Worm (Caenorhabditis elegans) whole organism, L1 larva: Measurements from ENCODE around the gene nhr-61.

ENCODE experiments used
- C04F5.9 ChIP-seq: sonication (generic microtip); optimal IDR thresholded peaks from 2 replicates; lab custom pipeline; 2016; ENCODE audit warnings: missing genetic modification characterization, missing compliant biosample characterization
- C34B4.2 ChIP-seq: sonication (generic microtip); optimal IDR thresholded peaks from 2 replicates; lab custom pipeline; 2017; ENCODE audit warnings: mild to moderate bottlenecking, missing genetic modification characterization, missing compliant biosample characterization
- F16B12.6 ChIP-seq: fragments of 150-350 bp; optimal IDR thresholded peaks from 2 replicates; lab custom pipeline; 2014; ENCODE audit warnings: missing biosample characterization, missing genetic modification characterization
- alr-1 ChIP-seq: fragments of 200-800 bp; sonication (Bioruptor generic); optimal IDR thresholded peaks from 2 replicates; lab custom pipeline; 2018; ENCODE audit warnings: borderline replicate concordance, mild to moderate bottlenecking, missing genetic modification characterization, missing compliant biosample characterization
- blmp-1 ChIP-seq: fragments of 150-350 bp; optimal IDR thresholded peaks from 2 replicates; lab custom pipeline; 2014; ENCODE audit warnings: missing biosample characterization, missing genetic modification characterization
- ceh-8 ChIP-seq: fragments of 200-800 bp; sonication (Bioruptor generic); optimal IDR thresholded peaks from 2 replicates; lab custom pipeline; 2018; ENCODE audit warnings: mild to moderate bottlenecking, missing genetic modification characterization, moderate library complexity, missing compliant biosample characterization
- ceh-82 ChIP-seq, 3 experiments: fragments of 150-350 bp in 1 of 3; sonication (generic microtip) in 2 of 3; optimal IDR thresholded peaks; 2 replicates each; lab custom pipeline; 2014 to 2017; ENCODE audit warnings: missing biosample characterization in 3 of 3, missing genetic modification characterization in 3 of 3
- ceh-90 ChIP-seq: sonication (generic microtip); optimal IDR thresholded peaks from 2 replicates; lab custom pipeline; 2016; ENCODE audit warnings: missing genetic modification characterization, missing compliant biosample characterization
- dpl-1 ChIP-seq, 3 experiments: fragments of 150-350 bp in 2 of 3; sonication (generic microtip) in 1 of 3; optimal IDR thresholded peaks; 2 replicates each; lab custom pipeline; 2014 to 2017; ENCODE audit warnings: missing biosample characterization in 3 of 3, missing genetic modification characterization in 3 of 3, missing genetic modification reagents in 3 of 3
- dsc-1 ChIP-seq: sonication (generic microtip); optimal IDR thresholded peaks from 2 replicates; lab custom pipeline; 2016; ENCODE audit warnings: mild to moderate bottlenecking, missing genetic modification characterization, missing compliant biosample characterization
- efl-3 ChIP-seq: fragments of 200-800 bp; sonication (Bioruptor generic); optimal IDR thresholded peaks from 2 replicates; lab custom pipeline; 2018; ENCODE audit warnings: mild to moderate bottlenecking, missing genetic modification characterization, missing compliant biosample characterization
- egl-13 ChIP-seq: sonication (generic microtip); optimal IDR thresholded peaks from 2 replicates; lab custom pipeline; 2016; ENCODE audit warnings: missing genotype, missing genetic modification reagents, missing genetic modification characterization, missing compliant biosample characterization
- egl-27 ChIP-seq, 2 experiments: fragments of 150-350 bp in 1 of 2; sonication (generic microtip); optimal IDR thresholded peaks; 3 replicates each; lab custom pipeline; 2017 to 2018; ENCODE audit warnings: missing biosample characterization in 2 of 2, missing genetic modification characterization in 2 of 2, missing genetic modification reagents in 2 of 2
- elt-2 ChIP-seq: sonication (generic microtip); optimal IDR thresholded peaks from 2 replicates; lab custom pipeline; 2016; ENCODE audit warnings: missing genetic modification characterization, mild to moderate bottlenecking, inconsistent platforms, missing compliant biosample characterization, missing genetic modification reagents
- elt-3 ChIP-seq, 6 experiments: fragments of 150-350 bp in 1 of 6; sonication (generic microtip); optimal IDR thresholded peaks; 2 replicates each; lab custom pipeline; 2017 to 2018; ENCODE audit warnings: missing biosample characterization in 6 of 6, missing genetic modification characterization in 6 of 6, inconsistent platforms in 1 of 6
- ets-5 ChIP-seq: fragments of 200-800 bp; sonication (Bioruptor generic); IDR thresholded peaks from 2 replicates; pipeline ENCODE4 v1.3.6; 2022; ENCODE audit warnings: missing genetic modification characterization, missing compliant biosample characterization
- fkh-4 ChIP-seq: sonication (generic microtip); optimal IDR thresholded peaks from 2 replicates; lab custom pipeline; 2016; ENCODE audit warnings: missing compliant biosample characterization, missing genetic modification characterization, borderline replicate concordance
- fkh-8 ChIP-seq: sonication (generic microtip); optimal IDR thresholded peaks from 2 replicates; lab custom pipeline; 2016; ENCODE audit warnings: mild to moderate bottlenecking, missing genetic modification characterization, missing compliant biosample characterization
- grh-1 ChIP-seq: fragments of 200-800 bp; sonication (Bioruptor generic); IDR thresholded peaks from 2 replicates; pipeline ENCODE4 v1.3.6; 2022; ENCODE audit warnings: missing genetic modification reagents, missing genetic modification characterization, missing compliant biosample characterization
- hlh-17 ChIP-seq: fragments of 200-800 bp; sonication (Bioruptor generic); optimal IDR thresholded peaks from 2 replicates; lab custom pipeline; 2018; ENCODE audit warnings: missing genetic modification characterization, mild to moderate bottlenecking, missing compliant biosample characterization, moderate library complexity, borderline replicate concordance
- hlh-4 ChIP-seq: sonication (generic microtip); optimal IDR thresholded peaks from 2 replicates; lab custom pipeline; 2016; ENCODE audit warnings: mild to moderate bottlenecking, missing genetic modification characterization, missing compliant biosample characterization
- hpl-2 ChIP-seq: fragments of 150-350 bp; optimal IDR thresholded peaks from 2 replicates; lab custom pipeline; 2014; ENCODE audit warnings: missing biosample characterization, missing genetic modification reagents, missing genetic modification characterization
- lin-13 ChIP-seq: fragments of 150-350 bp; optimal IDR thresholded peaks from 2 replicates; lab custom pipeline; 2014; ENCODE audit warnings: missing biosample characterization, missing genetic modification reagents, missing genetic modification characterization
- lin-14 ChIP-seq: fragments of 200-800 bp; sonication (Bioruptor generic); optimal IDR thresholded peaks from 2 replicates; lab custom pipeline; 2018; ENCODE audit warnings: mild to moderate bottlenecking, missing genetic modification characterization, moderate library complexity, missing compliant biosample characterization
- lin-35 ChIP-seq, 2 experiments: fragments of 150-350 bp; optimal IDR thresholded peaks; 2 replicates each; lab custom pipeline; 2014; ENCODE audit warnings: missing biosample characterization in 2 of 2, missing genetic modification characterization in 2 of 2, missing genetic modification reagents in 2 of 2
- lir-3 ChIP-seq: sonication (generic microtip); optimal IDR thresholded peaks from 2 replicates; lab custom pipeline; 2016; ENCODE audit warnings: mild to moderate bottlenecking, missing genetic modification characterization, moderate library complexity, missing compliant biosample characterization; ENCODE audit not compliant: poor library complexity
- lsy-2 ChIP-seq, 2 experiments: fragments of 150-350 bp; optimal IDR thresholded peaks; 2 replicates each; lab custom pipeline; 2014; ENCODE audit warnings: missing biosample characterization in 2 of 2, missing genetic modification characterization in 2 of 2
- mab-9 ChIP-seq: fragments of 200-800 bp; sonication (Bioruptor generic); IDR thresholded peaks from 2 replicates; pipeline ENCODE4 v1.3.6; 2022; ENCODE audit warnings: missing genetic modification reagents, missing genetic modification characterization, missing compliant biosample characterization
- mdl-1 ChIP-seq, 2 experiments: fragments of 150-350 bp; optimal IDR thresholded peaks; 2 replicates each; lab custom pipeline; 2014 to 2017; ENCODE audit warnings: missing biosample characterization in 2 of 2, missing genetic modification characterization in 2 of 2, inconsistent platforms in 1 of 2
- mef-2 ChIP-seq: fragments of 150-350 bp; optimal IDR thresholded peaks from 2 replicates; lab custom pipeline; 2014; ENCODE audit warnings: missing biosample characterization, missing genetic modification characterization
- nhr-19 ChIP-seq: fragments of 200-800 bp; sonication (Bioruptor generic); conservative IDR thresholded peaks from 2 replicates; pipeline ENCODE4 v1.3.6; 2022; ENCODE audit warnings: missing genetic modification characterization, missing compliant biosample characterization
- nhr-20 ChIP-seq: sonication (generic microtip); optimal IDR thresholded peaks from 2 replicates; lab custom pipeline; 2016; ENCODE audit warnings: mild to moderate bottlenecking, missing genetic modification characterization, missing compliant biosample characterization
- nhr-237 ChIP-seq: fragments of 150-350 bp; optimal IDR thresholded peaks from 2 replicates; lab custom pipeline; 2014; ENCODE audit warnings: missing biosample characterization, missing genetic modification characterization
- nhr-28 ChIP-seq: fragments of 150-350 bp; optimal IDR thresholded peaks from 2 replicates; lab custom pipeline; 2014; ENCODE audit warnings: missing biosample characterization, missing genetic modification characterization
- nhr-47 ChIP-seq: sonication (generic microtip); optimal IDR thresholded peaks from 2 replicates; lab custom pipeline; 2016; ENCODE audit warnings: mild to moderate bottlenecking, missing genetic modification characterization, moderate library complexity, missing compliant biosample characterization
- nhr-71 ChIP-seq: sonication (generic microtip); optimal IDR thresholded peaks from 2 replicates; lab custom pipeline; 2016; ENCODE audit warnings: mild to moderate bottlenecking, missing genetic modification characterization, moderate library complexity, missing compliant biosample characterization
- nhr-84 ChIP-seq: sonication (generic microtip); optimal IDR thresholded peaks from 2 replicates; lab custom pipeline; 2017; ENCODE audit warnings: missing biosample characterization, missing genetic modification characterization
- nhr-85 ChIP-seq: sonication (generic microtip); peaks from one replicate; lab custom pipeline; 2016; ENCODE audit warnings: missing genetic modification characterization, inconsistent platforms, missing compliant biosample characterization
- pqm-1 ChIP-seq: sonication (generic microtip); optimal IDR thresholded peaks from 3 replicates; lab custom pipeline; 2017; ENCODE audit warnings: missing biosample characterization, missing genetic modification characterization
- rnt-1 ChIP-seq: sonication (generic microtip); optimal IDR thresholded peaks from 2 replicates; lab custom pipeline; 2016; ENCODE audit warnings: mild to moderate bottlenecking, missing genetic modification characterization, moderate library complexity, missing compliant biosample characterization
- skn-1 ChIP-seq: fragments of 150-350 bp; optimal IDR thresholded peaks from 2 replicates; lab custom pipeline; 2014; ENCODE audit warnings: missing biosample characterization, missing genetic modification characterization
- sptf-1 ChIP-seq: fragments of 150-350 bp; optimal IDR thresholded peaks from 2 replicates; lab custom pipeline; 2014; ENCODE audit warnings: missing biosample characterization, missing genetic modification characterization
- tbx-2 ChIP-seq: sonication (generic microtip); optimal IDR thresholded peaks from 2 replicates; lab custom pipeline; 2016; ENCODE audit warnings: missing genetic modification characterization, missing compliant biosample characterization
- tlp-1 ChIP-seq: fragments of 150-350 bp; optimal IDR thresholded peaks from 2 replicates; lab custom pipeline; 2014; ENCODE audit warnings: missing biosample characterization, missing genetic modification characterization
- unc-30 ChIP-seq: sonication (generic microtip); optimal IDR thresholded peaks from 2 replicates; lab custom pipeline; 2017; ENCODE audit warnings: missing biosample characterization, missing genetic modification characterization
- unc-86 ChIP-seq: sonication (generic microtip); optimal IDR thresholded peaks from 2 replicates; lab custom pipeline; 2016; ENCODE audit warnings: missing genetic modification characterization, missing compliant biosample characterization
- vab-15 ChIP-seq: sonication (generic microtip); optimal IDR thresholded peaks from 2 replicates; lab custom pipeline; 2017; ENCODE audit warnings: missing genotype, mild to moderate bottlenecking, missing genetic modification characterization, missing compliant biosample characterization
- xbp-1 ChIP-seq: sonication (generic microtip); optimal IDR thresholded peaks from 2 replicates; lab custom pipeline; 2016; ENCODE audit warnings: missing genetic modification characterization, missing compliant biosample characterization
- zag-1 ChIP-seq: fragments of 150-350 bp; optimal IDR thresholded peaks from 2 replicates; lab custom pipeline; 2014; ENCODE audit warnings: missing biosample characterization, missing genetic modification characterization
- zip-4 ChIP-seq: fragments of 200-800 bp; sonication (Bioruptor generic); optimal IDR thresholded peaks from 2 replicates; lab custom pipeline; 2018; ENCODE audit warnings: mild to moderate bottlenecking, missing genetic modification characterization, moderate library complexity, missing compliant biosample characterization
- ztf-4 ChIP-seq: fragments of 150-350 bp; optimal IDR thresholded peaks from 2 replicates; lab custom pipeline; 2014; ENCODE audit warnings: missing biosample characterization, missing genetic modification characterization

nhr-61 gene

ce11 chrII:14794935-14795454 lies 23.3 kb downstream of the nhr-61 start, which contains the start of gene eif-3.B (continued):
- TF ChIP-seq fkh-4 (tag; lab: Kevin White, UChicago) (peak; percentile 99), ceh-82 (tag; optimal IDR thresholded peaks at IDR 0.05; lab: Kevin White, UChicago) (peak; percentile 84 to 89 (median 88)), dpl-1 (GFP tag; optimal IDR thresholded peaks at IDR 0.05; lab: Kevin White, UChicago) (peak; percentile 97 to 98 (median 97)), ceh-8 (peak; percentile 94), nhr-20 (peak; percentile 97), unc-30 (tag; lab: Kevin White, UChicago) (no peak), dsc-1 (tag; lab: Kevin White, UChicago) (peak; percentile 99), lin-35 (GFP tag; optimal IDR thresholded peaks at IDR 0.05; lab: Kevin White, UChicago) (peak; percentile 98), sptf-1 (tag; lab: Kevin White, UChicago) (no peak), mdl-1 (tag; optimal IDR thresholded peaks at IDR 0.05; lab: Kevin White, UChicago) (peak in 1 of 2 experiments; percentile 80), zip-4 (peak; percentile 79), vab-15 (tag; lab: Kevin White, UChicago) (peak; percentile 90), rnt-1 (peak; percentile 99), hlh-4 (no peak), grh-1 (GFP tag; lab: Robert Waterston, UW) (peak; percentile 85), nhr-237 (tag; lab: Kevin White, UChicago) (peak; percentile 86), nhr-71 (peak; percentile 98), ztf-4 (tag; lab: Kevin White, UChicago) (peak; percentile 86), lsy-2 (tag; optimal IDR thresholded peaks at IDR 0.05; lab: Kevin White, UChicago) (peak; percentile 95 to 96), fkh-8 (tag; lab: Kevin White, UChicago) (peak; percentile 94), hlh-17 (GFP tag; lab: Kevin White, UChicago) (peak; percentile 55), unc-86 (tag; lab: Kevin White, UChicago) (peak; percentile 99), efl-3 (peak; percentile 57), blmp-1 (tag; lab: Kevin White, UChicago) (peak; percentile 84), skn-1 (tag; lab: Kevin White, UChicago) (peak; percentile 94), nhr-19 (GFP tag; lab: Robert Waterston, UW) (peak; percentile 96), tbx-2 (tag; lab: Kevin White, UChicago) (peak; percentile 98), elt-2 (tag; lab: Kevin White, UChicago) (peak; percentile 89), nhr-85 (peak; percentile 98), C34B4.2 (peak; percentile 1), xbp-1 (tag; lab: Kevin White, UChicago) (peak; percentile 95), alr-1 (tag; lab: Kevin White, UChicago) (no peak), ceh-90 (tag; lab: Kevin White, UChicago) (peak; percentile 98), C04F5.9 (tag; lab: Kevin White, UChicago) (peak; percentile 95), lin-14 (GFP tag; lab: Kevin White, UChicago) (peak; percentile 93), lir-3 (tag; lab: Kevin White, UChicago) (peak; percentile 98), tlp-1 (tag; lab: Kevin White, UChicago) (no peak), lin-13 (GFP tag; lab: Kevin White, UChicago) (peak; percentile 94), mef-2 (tag; lab: Kevin White, UChicago) (peak; percentile 15), nhr-28 (tag; lab: Kevin White, UChicago) (peak; percentile 26), mab-9 (peak; percentile 74; the same call in 1 of the 2 replicates), elt-3 (tag; optimal IDR thresholded peaks at IDR 0.05; lab: Kevin White, UChicago) (peak in 4 of 6 experiments; percentile 12 to 90 (median 68)), egl-27 (tag; optimal IDR thresholded peaks at IDR 0.05; lab: Kevin White, UChicago) (peak in 1 of 2 experiments; percentile 26), zag-1 (tag; lab: Kevin White, UChicago) (peak; percentile 89), hpl-2 (peak; percentile 29), ets-5 (GFP tag; lab: Robert Waterston, UW) (no peak), nhr-47 (peak; percentile 98), nhr-84 (tag; lab: Kevin White, UChicago) (no peak), pqm-1 (no peak), egl-13 (tag; lab: Kevin White, UChicago) (peak; percentile 98), F16B12.6 (tag; lab: Kevin White, UChicago) (peak; percentile 92)
